Fruit fly (Drosophila melanogaster): ENCODE data around the gene shv.

DNA sequence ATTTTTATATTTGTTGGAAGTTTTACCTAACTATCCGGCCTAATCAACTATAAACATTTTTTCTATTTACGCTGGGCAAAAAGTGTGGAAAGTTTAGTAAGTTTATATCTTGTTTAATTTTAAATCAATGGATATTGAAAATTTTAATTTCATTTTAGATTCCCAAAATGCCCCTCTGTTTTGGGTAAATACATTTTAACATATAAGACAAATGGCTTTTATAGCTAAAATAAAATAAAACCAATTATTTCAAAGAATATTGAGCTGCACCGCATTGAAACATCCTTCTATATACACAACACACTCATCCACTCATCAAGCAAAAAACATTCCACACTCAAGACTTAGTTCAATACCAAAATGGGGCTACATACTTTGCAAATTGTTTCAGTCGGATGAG, 23.0 kb downstream of the shv start, which contains the start of gene ush:
- TF ChIP-seq Myc (optimal IDR thresholded peaks at IDR 0.05) (no peak), h (optimal IDR thresholded peaks at IDR 0.05) (no peak)
